Fruit fly (Drosophila melanogaster): Measurements from ENCODE around the gene CG11030.

DNA sequence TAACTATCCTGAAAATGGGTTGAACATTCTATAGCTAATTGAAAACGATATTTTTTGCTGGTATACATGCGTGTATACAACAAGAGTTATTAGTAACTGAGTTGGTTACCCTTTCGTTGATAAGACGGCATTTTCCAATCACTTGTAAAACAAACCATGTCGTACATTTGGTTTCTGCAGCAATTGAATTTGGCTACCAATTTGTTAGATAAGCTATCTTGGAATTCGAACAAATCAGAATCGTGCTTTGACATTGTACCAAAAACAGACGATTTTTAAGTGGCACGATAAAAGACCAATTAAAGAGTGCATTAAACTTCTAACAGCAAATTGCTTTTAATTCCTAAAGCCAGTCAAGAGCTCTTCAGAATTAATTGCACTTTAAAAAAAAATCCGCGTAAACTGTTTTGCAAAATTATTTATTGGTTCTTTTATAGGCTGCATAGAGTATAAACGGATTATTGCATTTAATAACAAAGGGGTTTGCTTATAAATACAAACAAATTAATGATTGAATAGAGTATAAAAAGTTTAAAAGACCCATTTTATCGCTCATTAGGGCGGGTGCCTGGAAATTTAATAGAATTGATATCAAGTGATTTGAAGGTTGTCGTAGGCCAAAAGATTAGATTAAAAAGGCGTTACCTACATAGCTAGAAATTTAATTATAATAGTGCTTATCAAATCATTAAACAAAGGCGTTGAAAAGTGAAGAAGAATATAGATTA lies 66.5 kb downstream of the CG11030 start:
- TF ChIP-seq h (optimal IDR thresholded peaks at IDR 0.05) (no peak), insv (optimal IDR thresholded peaks at IDR 0.05) (no peak)
